Fruit fly (Drosophila melanogaster): ENCODE data around the gene RpL30.

RpL30 gene

DNA sequence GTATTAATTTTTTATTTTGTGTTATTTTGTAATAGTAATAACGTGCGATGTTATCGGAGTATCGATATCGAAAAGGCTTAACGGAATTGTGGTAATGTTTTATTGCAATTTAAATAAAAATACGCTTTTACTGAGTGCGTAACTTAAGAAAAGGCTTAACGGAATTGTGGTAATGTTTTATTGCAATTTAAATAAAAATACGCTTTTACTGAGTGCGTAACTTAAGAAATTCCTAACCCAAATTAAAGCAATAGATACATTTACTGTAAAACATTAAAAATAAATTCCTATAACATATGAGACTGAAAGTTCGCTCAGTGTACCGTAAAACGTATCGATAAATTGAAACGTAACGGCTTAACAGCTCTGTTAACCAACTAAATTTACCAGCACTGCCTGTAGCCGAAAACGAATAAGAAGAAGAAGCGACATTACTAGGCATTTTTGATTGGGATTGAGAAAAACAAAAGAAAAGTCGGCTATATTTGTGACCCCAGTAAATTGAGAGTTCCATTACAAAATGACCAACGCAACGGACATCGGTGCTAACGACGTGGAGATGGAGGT is 42.5 kb upstream of the RpL30 start, which contains the start of gene Rpn3 (continued):
- TF ChIP-seq rib (GFP tag; IDR thresholded peaks at IDR 0.05) (peak; percentile 66; the same call in 1 of the 2 replicates), NK7.1 (GFP tag; optimal IDR thresholded peaks at IDR 0.05) (peak; percentile 63), CG6765 (GFP tag; optimal IDR thresholded peaks at IDR 0.05) (peak; percentile 48), bowl (GFP tag; IDR thresholded peaks at IDR 0.05) (no peak), CG34376 (GFP tag; optimal IDR thresholded peaks at IDR 0.05) (peak; percentile 9), CrebB (tag; optimal IDR thresholded peaks at IDR 0.05) (peak; percentile 61), Hr3 (GFP tag; optimal IDR thresholded peaks at IDR 0.05) (peak; percentile 86), zf30C (GFP tag; optimal IDR thresholded peaks at IDR 0.05) (peak; percentile 96), Eip74EF (GFP tag; optimal IDR thresholded peaks at IDR 0.05) (peak in 1 of 2 experiments; percentile 70), Ets97D (GFP tag; optimal IDR thresholded peaks at IDR 0.05) (peak; percentile 77), gt (GFP tag; IDR thresholded peaks at IDR 0.05) (0 out of 2 replicates have a peak, but pooled peaks have one; percentile 19), crp (GFP tag; optimal IDR thresholded peaks at IDR 0.05) (peak in 1 of 2 experiments; percentile 26), z (GFP tag; IDR thresholded peaks at IDR 0.05) (no peak), CG33557 (GFP tag; optimal IDR thresholded peaks at IDR 0.05) (peak; percentile 42), Rx (GFP tag; IDR thresholded peaks at IDR 0.05) (peak; percentile 74), row (GFP tag; IDR thresholded peaks at IDR 0.05) (peak; percentile 93), vnd (GFP tag; IDR thresholded peaks at IDR 0.05; ENCODE audit: partially characterized antibody) (peak; percentile 72), Gug (GFP tag; IDR thresholded peaks at IDR 0.05) (peak; percentile 57; the same call in 3 of the 4 replicates), Ptx1 (GFP tag; IDR thresholded peaks at IDR 0.05) (peak; percentile 91), sima (GFP tag; optimal IDR thresholded peaks at IDR 0.05) (peak; percentile 17), peb (GFP tag; IDR thresholded peaks at IDR 0.05) (peak; percentile 79), CG11723 (GFP tag; optimal IDR thresholded peaks at IDR 0.05) (peak; percentile 48), ash1 (GFP tag; optimal IDR thresholded peaks at IDR 0.05) (no peak), Pdp1 (GFP tag; optimal IDR thresholded peaks at IDR 0.05) (peak; percentile 76 to 88), Dp (GFP tag; optimal IDR thresholded peaks at IDR 0.05) (peak; percentile 10), shn (GFP tag; optimal IDR thresholded peaks at IDR 0.05) (peak; percentile 82), yki (optimal IDR thresholded peaks at IDR 0.05) (no peak), inv (GFP tag; IDR thresholded peaks at IDR 0.05; ENCODE audit: partially characterized antibody) (peak; percentile 49), Vsx1 (GFP tag; optimal IDR thresholded peaks at IDR 0.05) (no peak), B-H2 (GFP tag; optimal IDR thresholded peaks at IDR 0.05) (peak; percentile 45), ken (GFP tag; IDR thresholded peaks at IDR 0.05) (peak; percentile 76; the same call in 2 of the 3 replicates), kah (GFP tag; optimal IDR thresholded peaks at IDR 0.05) (no peak), Usf (GFP tag; optimal IDR thresholded peaks at IDR 0.05) (peak; percentile 38), Jarid2 (GFP tag; optimal IDR thresholded peaks at IDR 0.05) (no peak), dysf (GFP tag; IDR thresholded peaks at IDR 0.05) (peak; percentile 84), CG5180 (GFP tag; optimal IDR thresholded peaks at IDR 0.05) (no peak), gsb-n (tag; optimal IDR thresholded peaks at IDR 0.05) (peak; percentile 69), PHDP (tag; optimal IDR thresholded peaks at IDR 0.05) (peak; percentile 83), Scr (GFP tag; IDR thresholded peaks at IDR 0.05; ENCODE audit: partially characterized antibody) (peak; percentile 75), sens (GFP tag) (peak; percentile 97), nerfin-2 (GFP tag; IDR thresholded peaks at IDR 0.05; ENCODE audit: partially characterized antibody) (peak; percentile 75), CG18599 (GFP tag; optimal IDR thresholded peaks at IDR 0.05) (peak; percentile 81), HmgD (GFP tag; optimal IDR thresholded peaks at IDR 0.05) (peak; percentile 67), lmd (GFP tag; IDR thresholded peaks at IDR 0.05) (peak; percentile 77), CG13624 (GFP tag; optimal IDR thresholded peaks at IDR 0.05) (peak; percentile 79), Dll (GFP tag; IDR thresholded peaks at IDR 0.05; ENCODE audit: partially characterized antibody) (peak; percentile 74), CG14667 (GFP tag; IDR thresholded peaks at IDR 0.05) (peak; percentile 78), CG8944 (GFP tag; optimal IDR thresholded peaks at IDR 0.05) (peak; percentile 80), cas (GFP tag; IDR thresholded peaks at IDR 0.05) (peak; percentile 69)

Measured in whole organism, embryonic.